Fruit fly (Drosophila melanogaster) whole organism, wandering third instar larva: ENCODE measurements around the gene Jhbp3.

Source experiments
- CG32264 ChIP-seq: fragments of 200-800 bp; sonication (Bioruptor generic); optimal IDR thresholded peaks from 2 replicates; lab custom pipeline; 2016; ENCODE audit warnings: missing biosample characterization, missing genetic modification characterization
- CG9705 ChIP-seq: fragments of 200-800 bp; sonication (Bioruptor generic); optimal IDR thresholded peaks from 2 replicates; lab custom pipeline; 2018; ENCODE audit warnings: missing biosample characterization, mild to moderate bottlenecking, missing genetic modification characterization
- Dfd ChIP-seq: fragments of >200 bp; optimal IDR thresholded peaks from 2 replicates; lab custom pipeline; 2017; ENCODE audit warnings: missing biosample characterization, missing genetic modification characterization
- Dif ChIP-seq: fragments of 200-275, 200-300 bp; sonication (Bioruptor generic); optimal IDR thresholded peaks from 2 replicates; lab custom pipeline; 2018; ENCODE audit warnings: missing biosample characterization, missing genetic modification characterization; ENCODE audit not compliant: partially characterized antibody
- GATAd ChIP-seq: sonication (Bioruptor generic); optimal IDR thresholded peaks from 2 replicates; lab custom pipeline; 2016; ENCODE audit warnings: missing biosample characterization, missing genetic modification characterization
- HLH106 ChIP-seq: fragments of 200-800 bp; optimal IDR thresholded peaks from 3 replicates; lab custom pipeline; 2019; ENCODE audit warnings: missing biosample characterization, mild to moderate bottlenecking, missing genetic modification characterization, moderate library complexity
- Hnf4 ChIP-seq: fragments of 200-800 bp; sonication (Bioruptor generic); optimal IDR thresholded peaks from 2 replicates; lab custom pipeline; 2016; ENCODE audit warnings: missing biosample characterization, mild to moderate bottlenecking, missing genetic modification characterization
- Hr78 ChIP-seq: fragments of >200 bp; optimal IDR thresholded peaks from 2 replicates; lab custom pipeline; 2017; ENCODE audit warnings: missing biosample characterization, missing genetic modification characterization
- Hr83 ChIP-seq: fragments of 200-300 bp; sonication (Bioruptor generic); optimal IDR thresholded peaks from 2 replicates; lab custom pipeline; 2016; ENCODE audit warnings: missing biosample characterization, mild to moderate bottlenecking, missing genetic modification characterization, moderate library complexity; ENCODE audit not compliant: poor library complexity, severe bottlenecking
- Jra ChIP-seq: sonication (Bioruptor generic); optimal IDR thresholded peaks from 2 replicates; lab custom pipeline; 2016; ENCODE audit warnings: missing biosample characterization, missing genetic modification characterization
- Mio ChIP-seq: sonication (Bioruptor generic); optimal IDR thresholded peaks from 2 replicates; lab custom pipeline; 2016; ENCODE audit warnings: missing biosample characterization, missing genetic modification characterization
- Myc ChIP-seq: fragments of >200 bp; optimal IDR thresholded peaks from 2 replicates; lab custom pipeline; 2017
- N ChIP-seq: fragments of >200 bp; optimal IDR thresholded peaks from 2 replicates; lab custom pipeline; 2018; ENCODE audit warnings: missing biosample characterization, missing external identifiers, missing genetic modification characterization
- OdsH ChIP-seq: fragments of 200-800 bp; sonication (Bioruptor generic); optimal IDR thresholded peaks from 2 replicates; lab custom pipeline; 2016; ENCODE audit warnings: missing biosample characterization, mild to moderate bottlenecking, missing genetic modification characterization
- Rel ChIP-seq, 2 experiments: fragments of 200-800 bp; sonication (Bioruptor generic) in 1 of 2; optimal IDR thresholded peaks; 2 replicates in 1 of 2; 3 replicates in 1 of 2; lab custom pipeline; 2016 to 2019; ENCODE audit warnings: mild to moderate bottlenecking in 2 of 2, missing biosample characterization in 2 of 2, missing genetic modification characterization in 2 of 2, moderate library complexity in 1 of 2
- Vsx2 ChIP-seq: fragments of 200-300, 225-300 bp; sonication (Bioruptor generic); optimal IDR thresholded peaks from 2 replicates; lab custom pipeline; 2018; ENCODE audit warnings: missing biosample characterization, missing genetic modification characterization; ENCODE audit not compliant: partially characterized antibody
- br ChIP-seq: fragments of 200-800 bp; sonication (Bioruptor generic); optimal IDR thresholded peaks from 2 replicates; lab custom pipeline; 2016; ENCODE audit warnings: missing biosample characterization, missing genetic modification characterization
- brk ChIP-seq: fragments of 200-800 bp; sonication (Bioruptor generic); optimal IDR thresholded peaks from 2 replicates; lab custom pipeline; 2016; ENCODE audit warnings: missing biosample characterization, mild to moderate bottlenecking, missing genetic modification characterization
- dl ChIP-seq, 2 experiments: fragments of 175-275, 200-275 bp in 1 of 2; fragments of 200-275 bp in 1 of 2; sonication (Bioruptor generic); optimal IDR thresholded peaks; lab custom pipeline; 2018; ENCODE audit warnings: mild to moderate bottlenecking in 2 of 2, missing biosample characterization in 2 of 2, missing genetic modification characterization in 2 of 2, moderate library complexity in 2 of 2; ENCODE audit not compliant: partially characterized antibody in 2 of 2, insufficient read depth in 1 of 2
- dmrt93B ChIP-seq: fragments of 200-800 bp; sonication (Bioruptor generic); optimal IDR thresholded peaks from 2 replicates; lab custom pipeline; 2018; ENCODE audit warnings: missing biosample characterization, mild to moderate bottlenecking, missing genetic modification characterization
- dsf ChIP-seq: sonication (Bioruptor generic); optimal IDR thresholded peaks from 2 replicates; lab custom pipeline; 2016; ENCODE audit warnings: missing biosample characterization, missing genetic modification characterization, borderline replicate concordance
- ey ChIP-seq: fragments of 200-800 bp; sonication (Bioruptor generic); optimal IDR thresholded peaks from 2 replicates; lab custom pipeline; 2016; ENCODE audit warnings: missing biosample characterization, missing genetic modification characterization
- fru ChIP-seq: fragments of 200-800 bp; sonication (Bioruptor generic); optimal IDR thresholded peaks from 3 replicates; lab custom pipeline; 2016; ENCODE audit warnings: missing biosample characterization, mild to moderate bottlenecking, missing genetic modification characterization
- h ChIP-seq: fragments of 200-800 bp; sonication (Bioruptor generic); optimal IDR thresholded peaks from 3 replicates; lab custom pipeline; 2016; ENCODE audit warnings: missing biosample characterization, mild to moderate bottlenecking, missing genetic modification characterization
- jim ChIP-seq: fragments of 175-275, 200-325 bp; sonication (Bioruptor generic); optimal IDR thresholded peaks from 2 replicates; lab custom pipeline; 2016; ENCODE audit warnings: missing biosample characterization, mild to moderate bottlenecking, missing genetic modification characterization
- lola ChIP-seq: fragments of >200 bp; optimal IDR thresholded peaks from 2 replicates; lab custom pipeline; 2017; ENCODE audit warnings: missing biosample characterization, missing genetic modification characterization
- pan ChIP-seq: fragments of >200 bp; optimal IDR thresholded peaks from 2 replicates; lab custom pipeline; 2017
- psq ChIP-seq: fragments of 200-800 bp; sonication (Bioruptor generic); optimal IDR thresholded peaks from 3 replicates; lab custom pipeline; 2017; ENCODE audit warnings: missing biosample characterization, mild to moderate bottlenecking, missing genetic modification characterization, moderate library complexity
- rgr ChIP-seq: fragments of 200-800 bp; sonication (Bioruptor generic); optimal IDR thresholded peaks from 3 replicates; lab custom pipeline; 2016; ENCODE audit warnings: missing biosample characterization, mild to moderate bottlenecking, missing genetic modification characterization
- sage ChIP-seq: fragments of 200-800 bp; sonication (Bioruptor generic); optimal IDR thresholded peaks from 2 replicates; lab custom pipeline; 2016; ENCODE audit warnings: missing biosample characterization, mild to moderate bottlenecking, missing genetic modification characterization
- sv ChIP-seq: fragments of 200-800 bp; sonication (Bioruptor generic); optimal IDR thresholded peaks from 3 replicates; lab custom pipeline; 2016; ENCODE audit warnings: missing biosample characterization, missing genetic modification characterization
- tai ChIP-seq: sonication (Bioruptor generic); optimal IDR thresholded peaks from 2 replicates; lab custom pipeline; 2016; ENCODE audit warnings: missing biosample characterization, missing genetic modification characterization
- woc ChIP-seq: sonication (Bioruptor generic); optimal IDR thresholded peaks from 2 replicates; lab custom pipeline; 2016; ENCODE audit warnings: missing biosample characterization, mild to moderate bottlenecking, missing genetic modification characterization

The Jhbp3 gene

DNA sequence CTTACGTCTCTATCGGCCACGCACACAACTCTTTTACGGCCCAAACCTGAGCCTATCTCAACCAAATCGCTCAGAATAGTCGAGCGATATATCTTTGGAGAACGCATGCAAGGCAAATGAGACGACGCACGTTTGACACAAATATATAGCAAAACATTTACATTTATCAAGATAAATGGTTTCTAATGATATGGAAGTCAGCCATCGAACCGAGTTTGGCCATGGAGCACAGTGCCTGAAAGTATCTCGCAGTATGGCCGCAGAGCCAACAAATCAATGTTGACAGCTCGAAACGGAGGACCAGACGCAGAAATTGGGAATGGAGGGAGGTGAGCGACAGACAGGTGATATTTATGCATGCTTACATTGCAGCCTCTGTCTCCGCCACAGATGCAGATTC is 32.4 kb upstream of the Jhbp3 start:
- TF ChIP-seq tai (no peak), GATAd (no peak), sage (GFP tag; lab: Kevin White, UChicago) (no peak), Mio (GFP tag; lab: Kevin White, UChicago) (no peak), woc (GFP tag; lab: Kevin White, UChicago) (no peak)
- TF ChIP-seq, all 38 proteins: peak for 0

DNA sequence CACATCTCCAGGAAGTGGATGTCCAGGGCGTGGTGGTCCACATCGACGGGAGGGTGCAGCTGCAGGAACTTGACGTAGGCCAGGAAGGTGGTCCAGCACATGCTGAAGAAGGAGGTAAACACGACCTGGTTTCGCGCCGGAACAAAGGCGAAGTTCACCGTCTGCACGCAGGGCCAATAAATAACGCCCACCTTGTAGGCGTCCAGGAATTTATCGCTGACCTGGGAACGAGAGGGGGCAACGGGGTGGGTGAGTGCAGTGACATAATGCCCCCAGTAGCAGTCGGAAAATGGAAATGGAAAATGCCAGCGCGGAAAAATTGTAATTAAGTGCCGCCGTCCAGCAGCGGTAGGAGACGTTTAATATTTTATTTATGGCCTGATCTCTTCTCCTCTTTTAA is 31.6 kb upstream of the Jhbp3 start:
- TF ChIP-seq N (no peak), rgr (GFP tag; lab: Kevin White, UChicago) (no peak), h (GFP tag; lab: Kevin White, UChicago) (no peak), sv (GFP tag; lab: Kevin White, UChicago) (no peak)
- TF ChIP-seq, all 38 proteins: peak for 0

DNA sequence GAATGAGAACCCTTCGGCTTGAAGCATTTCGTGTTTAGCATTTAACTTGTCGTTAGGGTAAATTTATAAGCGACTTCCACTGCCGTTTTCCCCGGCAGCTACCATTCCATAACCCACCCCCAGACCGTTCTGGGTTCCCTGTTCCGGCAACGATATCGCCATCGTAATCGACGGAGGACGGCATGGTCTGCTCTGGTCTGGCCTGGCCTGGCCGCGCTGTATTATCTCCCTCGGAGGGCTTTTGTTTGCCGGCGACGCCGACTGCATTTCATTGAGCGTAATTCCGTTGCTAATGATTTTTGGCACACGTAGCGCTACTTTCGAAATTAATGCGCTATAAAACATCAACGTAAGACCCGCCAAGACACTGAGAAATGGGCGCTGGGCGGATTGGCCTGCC is 29.6 kb upstream of the Jhbp3 start:
- TF ChIP-seq OdsH (no peak), Hr78 (no peak), CG32264 (no peak), sage (GFP tag; lab: Kevin White, UChicago) (no peak), N (no peak), Jra (no peak), woc (GFP tag; lab: Kevin White, UChicago) (no peak), psq (GFP tag; lab: Kevin White, UChicago) (no peak), GATAd (no peak), Dfd (GFP tag; lab: Kevin White, UChicago) (no peak), Dif (GFP tag; lab: Kevin White, UChicago) (no peak), Hr83 (GFP tag; lab: Kevin White, UChicago) (no peak)

DNA sequence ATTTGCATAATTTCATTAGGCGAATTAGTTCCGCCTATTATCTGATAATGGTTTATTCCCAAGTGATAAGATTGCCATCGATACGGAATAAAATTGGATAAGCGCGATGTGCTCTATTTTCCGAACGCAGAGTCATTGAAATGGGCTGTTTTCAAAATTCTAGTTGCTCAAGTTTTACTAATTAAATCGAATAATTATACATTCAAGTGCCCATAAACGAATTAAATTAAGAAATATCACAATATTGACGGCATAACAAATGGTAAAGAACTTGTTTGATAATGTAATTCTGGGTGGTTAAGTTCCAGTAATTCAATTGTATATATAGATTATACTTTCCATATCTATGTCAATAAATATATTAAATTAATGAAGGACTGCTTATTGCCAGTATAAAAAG is 29.1 kb upstream of the Jhbp3 start, which contains the start of gene CG14662:
CG14662 (minus strand) TSS at position 101 of the 400 bp plus-strand sequence.
- TF ChIP-seq OdsH (no peak), CG9705 (GFP tag; lab: Kevin White, UChicago) (no peak), br (GFP tag; lab: Kevin White, UChicago) (no peak), lola (GFP tag; lab: Kevin White, UChicago) (no peak)

DNA sequence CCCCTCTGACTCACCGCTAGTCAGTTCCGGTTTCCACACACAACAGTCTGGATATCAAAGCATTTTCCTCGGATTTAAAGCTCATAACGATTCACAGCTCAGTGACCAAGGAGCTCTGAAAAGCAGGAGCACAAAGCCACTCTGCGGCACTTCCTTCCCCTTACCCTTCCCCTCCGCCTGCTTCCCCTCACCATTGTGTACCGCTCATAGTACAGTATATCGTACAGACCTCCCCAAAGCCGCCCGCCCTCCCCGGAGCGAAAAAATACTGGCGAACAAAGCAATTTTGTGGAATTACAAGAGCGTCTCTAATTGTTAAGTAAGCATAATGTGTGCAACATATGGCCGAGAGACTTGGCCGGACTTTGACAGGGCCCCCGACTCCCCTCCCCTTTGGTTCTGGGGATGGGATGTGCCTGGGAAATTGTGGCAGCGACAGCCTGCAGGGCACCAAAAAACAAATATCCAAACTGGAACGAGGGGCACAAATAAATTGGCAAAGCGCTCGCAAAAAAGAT is 26.1 kb upstream of the Jhbp3 start:
- TF ChIP-seq CG32264 (no peak), Hnf4 (GFP tag; lab: Kevin White, UChicago) (no peak), br (GFP tag; lab: Kevin White, UChicago) (no peak), brk (no peak), Myc (lab: Kevin White, UChicago) (no peak), Mio (GFP tag; lab: Kevin White, UChicago) (no peak), dl (GFP tag; optimal IDR thresholded peaks at IDR 0.05; lab: Kevin White, UChicago; ENCODE audit: insufficient read depth in 1 of 2, partially characterized antibody in 2 of 2) (no peak)

DNA sequence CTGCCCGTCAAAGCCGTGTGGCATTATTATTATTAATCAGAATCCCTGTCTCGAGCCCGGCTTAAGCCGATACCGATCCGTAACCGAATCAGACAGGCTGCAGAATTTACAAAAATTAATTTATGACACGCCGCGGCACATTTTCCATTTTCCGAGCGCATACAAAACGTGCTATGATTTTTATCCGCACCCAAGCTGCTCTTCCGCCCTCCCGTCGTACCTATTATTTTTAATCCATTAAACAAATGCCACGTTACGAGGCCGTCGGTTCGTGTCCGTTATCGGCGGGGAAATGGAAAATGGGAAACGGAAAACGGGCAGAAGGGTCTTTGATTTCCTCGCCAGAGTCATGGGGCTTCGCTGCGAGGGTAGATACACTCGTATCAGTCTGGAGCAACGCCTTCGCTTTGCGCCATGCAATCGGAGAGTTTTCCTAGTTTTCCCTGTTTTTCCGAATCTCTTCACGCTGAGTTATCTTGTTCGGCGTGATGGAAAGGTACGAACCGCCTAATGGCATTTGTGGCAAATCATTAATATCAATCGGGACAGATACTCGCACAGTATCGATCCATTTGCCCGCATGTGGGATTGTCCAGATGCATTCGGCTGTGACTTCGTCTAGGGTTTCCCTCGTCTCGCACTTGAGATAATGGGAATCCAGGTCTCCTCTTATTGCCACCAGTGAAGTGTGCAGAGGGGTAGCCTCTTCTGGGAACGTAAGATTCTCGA is 25.2 kb upstream of the Jhbp3 start:
- no peak for TF ChIP-seq ey (GFP tag; lab: Kevin White, UChicago)
- TF ChIP-seq sv (GFP tag; lab: Kevin White, UChicago): no peak
- TF ChIP-seq Hr78: no peak
- TF ChIP-seq jim (GFP tag; lab: Kevin White, UChicago): no peak
- no peak for TF ChIP-seq HLH106 (tag; lab: Kevin White, UChicago)
- TF ChIP-seq Vsx2 (GFP tag; lab: Kevin White, UChicago): no peak
- TF ChIP-seq dmrt93B (GFP tag; lab: Kevin White, UChicago): no peak
- no peak for TF ChIP-seq woc (GFP tag; lab: Kevin White, UChicago)
- no peak for TF ChIP-seq psq (GFP tag; lab: Kevin White, UChicago)
- TF ChIP-seq Mio (GFP tag; lab: Kevin White, UChicago): no peak
- TF ChIP-seq h (GFP tag; lab: Kevin White, UChicago): no peak
- TF ChIP-seq dsf: no peak
- TF ChIP-seq pan (lab: Kevin White, UChicago): no peak
- no peak for TF ChIP-seq sage (GFP tag; lab: Kevin White, UChicago)
- TF ChIP-seq lola (GFP tag; lab: Kevin White, UChicago): no peak
- TF ChIP-seq Rel (GFP tag; optimal IDR thresholded peaks at IDR 0.05; lab: Kevin White, UChicago): no peak
- no peak for TF ChIP-seq Rel (tag; optimal IDR thresholded peaks at IDR 0.05; lab: Kevin White, UChicago)
- TF ChIP-seq fru (GFP tag; lab: Kevin White, UChicago): no peak
